Worm (Caenorhabditis elegans): ENCODE data around the gene clec-31.

DNA sequence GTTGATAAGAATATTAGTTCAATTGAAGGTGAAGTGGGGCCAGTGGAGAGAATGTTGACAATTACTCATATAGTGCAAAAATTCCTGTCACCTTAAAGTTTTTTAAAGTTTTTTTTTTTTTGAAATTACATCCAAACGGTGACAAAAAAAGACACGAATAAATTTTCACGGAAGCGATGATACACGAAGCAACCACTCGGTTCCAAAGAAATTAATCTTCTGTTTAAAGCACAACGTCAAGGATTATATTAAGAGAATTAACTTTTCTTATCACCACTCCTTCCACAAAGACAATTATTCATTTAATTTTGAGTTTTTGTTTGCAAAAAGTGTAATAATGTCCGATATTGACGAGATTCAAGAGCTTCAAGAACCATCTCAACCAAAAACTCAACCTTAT lies 7.5 kb upstream of the clec-31 start, which contains the start of gene clec-28:
- TF ChIP-seq ZK546.5 (tag; optimal IDR thresholded peaks at IDR 0.05) (no peak), nhr-12 (tag; optimal IDR thresholded peaks at IDR 0.05) (no peak), nhr-25 (tag; optimal IDR thresholded peaks at IDR 0.05) (no peak), snpc-4 (tag; optimal IDR thresholded peaks at IDR 0.05) (no peak), egl-27 (tag; optimal IDR thresholded peaks at IDR 0.05) (no peak), elt-3 (tag; optimal IDR thresholded peaks at IDR 0.05) (no peak)

Measured in whole organism, L3 larva.